Fruit fly (Drosophila melanogaster): ENCODE measurements around the gene CG32639.

CG32639 gene

DNA sequence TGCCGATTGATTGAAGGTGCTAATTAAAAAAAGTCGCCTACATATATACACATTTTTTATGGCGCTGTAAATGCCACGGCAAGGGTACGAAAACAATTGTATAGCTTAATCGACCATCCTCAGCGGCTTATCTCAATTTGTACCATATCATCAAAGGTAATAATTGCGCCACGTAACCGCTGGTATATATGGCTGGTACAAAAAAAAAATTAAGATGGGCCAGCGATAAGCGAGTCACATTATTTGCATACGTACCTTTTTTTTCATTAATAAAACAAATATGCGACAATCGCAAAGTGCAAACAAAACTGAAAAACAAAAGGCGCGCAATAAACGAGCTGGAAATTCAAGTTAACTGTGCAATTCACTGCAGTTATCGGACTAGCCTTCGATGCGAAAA, 18.1 kb upstream of the CG32639 start (continued):
- no peak for TF ChIP-seq Hr39 (GFP tag; optimal IDR thresholded peaks at IDR 0.05)
- no peak for TF ChIP-seq CG8319 (GFP tag; optimal IDR thresholded peaks at IDR 0.05)
- peak; percentile 28 for TF ChIP-seq CG34406 (GFP tag; optimal IDR thresholded peaks at IDR 0.05)
- TF ChIP-seq Blimp-1 (GFP tag; optimal IDR thresholded peaks at IDR 0.05): no peak
- no peak for TF ChIP-seq net (GFP tag; optimal IDR thresholded peaks at IDR 0.05)
- no peak for TF ChIP-seq Ets96B (tag; optimal IDR thresholded peaks at IDR 0.05)
- no peak for TF ChIP-seq spab (GFP tag; optimal IDR thresholded peaks at IDR 0.05)
- TF ChIP-seq Sox102F (GFP tag; optimal IDR thresholded peaks at IDR 0.05): peak; percentile 48
- TF ChIP-seq CG3919 (GFP tag; optimal IDR thresholded peaks at IDR 0.05): no peak
- peak; percentile 34 for TF ChIP-seq CG6854 (GFP tag; optimal IDR thresholded peaks at IDR 0.05)
- no peak for TF ChIP-seq CG31627 (GFP tag; optimal IDR thresholded peaks at IDR 0.05)
- peak; percentile 67 for TF ChIP-seq Eip78C (GFP tag)
- TF ChIP-seq acj6 (GFP tag; optimal IDR thresholded peaks at IDR 0.05): no peak
- peak; percentile 2 for TF ChIP-seq topi (GFP tag; optimal IDR thresholded peaks at IDR 0.05)
- TF ChIP-seq Sox15 (GFP tag; optimal IDR thresholded peaks at IDR 0.05): no peak
- no peak for TF ChIP-seq salr (GFP tag; optimal IDR thresholded peaks at IDR 0.05)
- peak; percentile 12 for TF ChIP-seq CG7368 (GFP tag; optimal IDR thresholded peaks at IDR 0.05)
- peak; percentile 66; the same call in 2 of the 3 replicates for TF ChIP-seq CG6163 (GFP tag; IDR thresholded peaks at IDR 0.05)
- TF ChIP-seq fkh (GFP tag; optimal IDR thresholded peaks at IDR 0.05): peak; percentile 50
- peak; percentile 38 for TF ChIP-seq CG16779 (tag; optimal IDR thresholded peaks at IDR 0.05)
- TF ChIP-seq ss (GFP tag; optimal IDR thresholded peaks at IDR 0.05): peak; percentile 26 to 41
- peak; percentile 1 for TF ChIP-seq Eip75B (GFP tag; optimal IDR thresholded peaks at IDR 0.05)
- no peak for TF ChIP-seq achi (GFP tag; optimal IDR thresholded peaks at IDR 0.05)
- no peak for TF ChIP-seq CG32006 (GFP tag; optimal IDR thresholded peaks at IDR 0.05)
- TF ChIP-seq OdsH (GFP tag; optimal IDR thresholded peaks at IDR 0.05): no peak
- peak; percentile 0 for TF ChIP-seq CG9139 (GFP tag; optimal IDR thresholded peaks at IDR 0.05)
- TF ChIP-seq Gug (GFP tag; IDR thresholded peaks at IDR 0.05): no peak
- no peak for TF ChIP-seq CG10631 (GFP tag; optimal IDR thresholded peaks at IDR 0.05)
- TF ChIP-seq Hr38 (GFP tag; optimal IDR thresholded peaks at IDR 0.05): no peak
- TF ChIP-seq Lpt (GFP tag; optimal IDR thresholded peaks at IDR 0.05): no peak
- TF ChIP-seq eg (GFP tag; IDR thresholded peaks at IDR 0.05): peak; percentile 51; the same call in 1 of the 3 replicates
- TF ChIP-seq CG4318 (GFP tag; optimal IDR thresholded peaks at IDR 0.05): no peak
- TF ChIP-seq CG11902 (GFP tag; optimal IDR thresholded peaks at IDR 0.05): no peak
- no peak for TF ChIP-seq CG11294 (GFP tag; IDR thresholded peaks at IDR 0.05)
- TF ChIP-seq fd85E (GFP tag; optimal IDR thresholded peaks at IDR 0.05): no peak
- no peak for TF ChIP-seq CG11762 (GFP tag; optimal IDR thresholded peaks at IDR 0.05; ENCODE audit: insufficient read depth)
- no peak for TF ChIP-seq CG6276 (GFP tag; optimal IDR thresholded peaks at IDR 0.05)
- no peak for TF ChIP-seq fd59A (GFP tag; optimal IDR thresholded peaks at IDR 0.05)
- TF ChIP-seq cyc (GFP tag; optimal IDR thresholded peaks at IDR 0.05): no peak
- peak; percentile 93 for TF ChIP-seq vri (GFP tag; optimal IDR thresholded peaks at IDR 0.05)
- TF ChIP-seq Ets21C (GFP tag; optimal IDR thresholded peaks at IDR 0.05): no peak
- TF ChIP-seq CG6792 (GFP tag; optimal IDR thresholded peaks at IDR 0.05): no peak

DNA sequence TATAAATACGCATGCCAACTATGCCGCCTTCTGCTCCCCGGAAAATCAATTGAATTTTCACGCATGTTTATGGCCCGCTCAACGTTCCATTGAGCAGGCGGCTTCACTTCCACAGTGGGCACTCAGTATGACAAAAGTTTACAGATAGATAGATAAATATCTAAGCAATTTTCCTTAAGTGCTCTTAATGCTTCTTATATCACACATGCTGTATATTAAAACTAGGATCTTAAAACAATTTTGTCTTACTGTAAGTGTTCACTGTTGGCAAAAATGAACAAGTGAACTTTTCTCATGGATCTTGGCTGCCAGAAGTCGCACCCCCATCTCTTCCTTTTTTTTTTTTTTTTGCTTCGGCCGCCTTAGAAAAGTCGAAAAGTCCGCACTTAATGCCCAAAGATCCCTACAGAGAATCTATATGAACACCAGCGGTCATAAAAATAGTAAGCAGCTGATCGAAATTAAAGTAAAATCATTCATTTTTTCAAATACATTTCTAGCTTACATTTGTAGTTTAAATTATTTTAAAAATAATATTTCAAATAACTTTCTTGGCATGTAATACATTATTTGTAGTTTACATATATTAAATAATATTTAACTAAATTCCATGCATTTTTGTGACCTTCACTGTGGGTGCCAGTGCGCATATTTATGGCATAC, 16.8 kb upstream of the CG32639 start:
- TF ChIP-seq CG6163 (GFP tag; IDR thresholded peaks at IDR 0.05) (0 out of 3 replicates have a peak, but pooled peaks have one; percentile 14), Hr39 (GFP tag; optimal IDR thresholded peaks at IDR 0.05) (no peak), CG7368 (GFP tag; optimal IDR thresholded peaks at IDR 0.05) (no peak), CG11294 (GFP tag; IDR thresholded peaks at IDR 0.05) (0 out of 2 replicates have a peak, but pooled peaks have one; percentile 19), Met (GFP tag; optimal IDR thresholded peaks at IDR 0.05) (no peak), Gug (GFP tag; IDR thresholded peaks at IDR 0.05) (0 out of 2 replicates have a peak, but pooled peaks have one; percentile 30), Eip78C (GFP tag) (peak; percentile 73), fd59A (GFP tag; optimal IDR thresholded peaks at IDR 0.05) (no peak), CG32006 (GFP tag; optimal IDR thresholded peaks at IDR 0.05) (peak; percentile 51), Sox14 (GFP tag; optimal IDR thresholded peaks at IDR 0.05) (peak; percentile 24), CG3919 (GFP tag; optimal IDR thresholded peaks at IDR 0.05) (no peak), eg (GFP tag; IDR thresholded peaks at IDR 0.05) (peak; percentile 54; the same call in 2 of the 3 replicates), CG8319 (GFP tag; optimal IDR thresholded peaks at IDR 0.05) (no peak), salr (GFP tag; optimal IDR thresholded peaks at IDR 0.05) (peak in 1 of 2 experiments; percentile 22), pdm3 (GFP tag; optimal IDR thresholded peaks at IDR 0.05) (peak; percentile 41), CG8119 (GFP tag; IDR thresholded peaks at IDR 0.05) (peak; percentile 59; the same call in 2 of the 3 replicates), CG6276 (GFP tag; optimal IDR thresholded peaks at IDR 0.05) (peak; percentile 31), CG34406 (GFP tag; optimal IDR thresholded peaks at IDR 0.05) (no peak), Hr4 (GFP tag; optimal IDR thresholded peaks at IDR 0.05) (peak; percentile 64), CG15336 (GFP tag; IDR thresholded peaks at IDR 0.05) (peak; percentile 58), CG4318 (GFP tag; optimal IDR thresholded peaks at IDR 0.05) (peak; percentile 11), CG10631 (GFP tag; optimal IDR thresholded peaks at IDR 0.05) (peak; percentile 5), vri (GFP tag; optimal IDR thresholded peaks at IDR 0.05) (no peak), OdsH (GFP tag; optimal IDR thresholded peaks at IDR 0.05) (peak; percentile 30)
